Worm (Caenorhabditis elegans) whole organism, late embryonic: ENCODE data around the gene F01F1.11.
A peak's percentile ranks its signal among the peaks of the same experiment; 100 is the strongest.

ENCODE experiments used
- C38D4.7 ChIP-seq: fragments of 200-800 bp; sonication (Bioruptor generic); optimal IDR thresholded peaks from 2 replicates; lab custom pipeline; 2018; ENCODE audit warnings: mild to moderate bottlenecking, missing genetic modification characterization, moderate library complexity, missing compliant biosample characterization
- K02D7.2 ChIP-seq: sonication (generic microtip); optimal IDR thresholded peaks from 2 replicates; lab custom pipeline; 2017; ENCODE audit warnings: mild to moderate bottlenecking, missing genetic modification characterization, missing compliant biosample characterization
- K09A11.1 ChIP-seq: sonication (generic microtip); optimal IDR thresholded peaks from 2 replicates; lab custom pipeline; 2017; ENCODE audit warnings: antibody characterized with exemption, mild to moderate bottlenecking, missing genetic modification characterization, missing compliant biosample characterization; ENCODE audit not compliant: insufficient read depth
- Y22D7AL.16 ChIP-seq: sonication (generic microtip); optimal IDR thresholded peaks from 2 replicates; lab custom pipeline; 2016; ENCODE audit warnings: missing genetic modification characterization, missing compliant biosample characterization
- ama-1 ChIP-seq: fragments of 150-350 bp; optimal IDR thresholded peaks from 2 replicates; lab custom pipeline; 2014
- ceh-14 ChIP-seq: sonication (generic microtip); optimal IDR thresholded peaks from 2 replicates; lab custom pipeline; 2016; ENCODE audit warnings: missing genotype, missing genetic modification characterization, missing compliant biosample characterization
- ceh-18 ChIP-seq: sonication (generic microtip); optimal IDR thresholded peaks from 2 replicates; lab custom pipeline; 2016; ENCODE audit warnings: missing genetic modification characterization, missing compliant biosample characterization
- ceh-24 ChIP-seq: sonication (generic microtip); optimal IDR thresholded peaks from 2 replicates; lab custom pipeline; 2016; ENCODE audit warnings: mild to moderate bottlenecking, missing genetic modification characterization, missing compliant biosample characterization
- ceh-31 ChIP-seq: sonication (generic microtip); optimal IDR thresholded peaks from 2 replicates; lab custom pipeline; 2016; ENCODE audit warnings: missing genetic modification characterization, missing compliant biosample characterization
- ceh-45 ChIP-seq: fragments of 200-800 bp; sonication (Bioruptor generic); IDR thresholded peaks from 2 replicates; pipeline ENCODE4 v1.3.6; 2022; ENCODE audit warnings: missing genetic modification reagents, missing genetic modification characterization, missing compliant biosample characterization
- ceh-48 ChIP-seq: sonication (generic microtip); optimal IDR thresholded peaks from 2 replicates; lab custom pipeline; 2016; ENCODE audit warnings: missing genetic modification characterization, inconsistent platforms, missing compliant biosample characterization
- che-1 ChIP-seq: sonication (generic microtip); optimal IDR thresholded peaks from 2 replicates; lab custom pipeline; 2016; ENCODE audit warnings: mild to moderate bottlenecking, missing genetic modification characterization, missing compliant biosample characterization
- dve-1 ChIP-seq: sonication (generic microtip); optimal IDR thresholded peaks from 2 replicates; lab custom pipeline; 2017; ENCODE audit warnings: antibody characterized with exemption, mild to moderate bottlenecking, missing genetic modification characterization, missing compliant biosample characterization
- elt-2 ChIP-seq: sonication (generic microtip); optimal IDR thresholded peaks from 2 replicates; lab custom pipeline; 2016; ENCODE audit warnings: missing genetic modification reagents, missing genetic modification characterization, missing compliant biosample characterization
- ets-4 ChIP-seq: sonication (generic microtip); optimal IDR thresholded peaks from 2 replicates; lab custom pipeline; 2016; ENCODE audit warnings: missing genetic modification characterization, missing compliant biosample characterization
- fax-1 ChIP-seq: sonication (generic microtip); optimal IDR thresholded peaks from 2 replicates; lab custom pipeline; 2016; ENCODE audit warnings: missing genotype, missing genetic modification characterization, missing compliant biosample characterization
- fkh-10 ChIP-seq: fragments of 150-350 bp; optimal IDR thresholded peaks from 2 replicates; lab custom pipeline; 2014; ENCODE audit warnings: missing biosample characterization, missing genetic modification reagents, missing genetic modification characterization
- gmeb-2 ChIP-seq: sonication (generic microtip); optimal IDR thresholded peaks from 2 replicates; lab custom pipeline; 2016; ENCODE audit warnings: missing genetic modification characterization, inconsistent platforms, missing compliant biosample characterization
- hlh-13 ChIP-seq: fragments of 200-800 bp; sonication (Bioruptor generic); optimal IDR thresholded peaks from 2 replicates; lab custom pipeline; 2018; ENCODE audit warnings: mild to moderate bottlenecking, missing genetic modification characterization, missing compliant biosample characterization
- hlh-15 ChIP-seq: sonication (generic microtip); optimal IDR thresholded peaks from 2 replicates; lab custom pipeline; 2016; ENCODE audit warnings: missing genetic modification characterization, missing compliant biosample characterization
- hlh-30 ChIP-seq: sonication (generic microtip); optimal IDR thresholded peaks from 2 replicates; lab custom pipeline; 2017; ENCODE audit warnings: antibody characterized with exemption, missing genetic modification characterization, missing compliant biosample characterization; ENCODE audit not compliant: insufficient read depth
- lin-11 ChIP-seq: fragments of 200-800 bp; sonication (Bioruptor generic); optimal IDR thresholded peaks from 2 replicates; lab custom pipeline; 2018; ENCODE audit warnings: mild to moderate bottlenecking, missing genetic modification characterization, missing compliant biosample characterization
- mec-3 ChIP-seq: sonication (generic microtip); optimal IDR thresholded peaks from 2 replicates; lab custom pipeline; 2016; ENCODE audit warnings: borderline replicate concordance, missing genetic modification characterization, missing compliant biosample characterization
- nfya-1 ChIP-seq: sonication (generic microtip); optimal IDR thresholded peaks from 2 replicates; lab custom pipeline; 2017; ENCODE audit warnings: missing genetic modification characterization, mild to moderate bottlenecking, missing compliant biosample characterization, antibody characterized with exemption, moderate library complexity
- pat-9 ChIP-seq: fragments of 200-800 bp; sonication (Bioruptor generic); optimal IDR thresholded peaks from 2 replicates; lab custom pipeline; 2018; ENCODE audit warnings: mild to moderate bottlenecking, missing genetic modification characterization, moderate library complexity, missing compliant biosample characterization
- pha-2 ChIP-seq: sonication (generic microtip); optimal IDR thresholded peaks from 2 replicates; lab custom pipeline; 2017; ENCODE audit warnings: mild to moderate bottlenecking, missing genetic modification characterization, missing compliant biosample characterization
- pha-4 ChIP-seq: fragments of 150-350 bp; optimal IDR thresholded peaks from 2 replicates; lab custom pipeline; 2018; ENCODE audit warnings: missing biosample characterization, missing genetic modification reagents, missing genetic modification characterization
- pros-1 ChIP-seq: fragments of 150-350 bp; optimal IDR thresholded peaks from 2 replicates; lab custom pipeline; 2014; ENCODE audit warnings: missing biosample characterization, missing genetic modification reagents, missing genetic modification characterization
- tbx-7 ChIP-seq: sonication (generic microtip); optimal IDR thresholded peaks from 2 replicates; lab custom pipeline; 2016; ENCODE audit warnings: missing genotype, missing genetic modification characterization, missing compliant biosample characterization
- ttx-3 ChIP-seq: sonication (generic microtip); optimal IDR thresholded peaks from 2 replicates; lab custom pipeline; 2016; ENCODE audit warnings: missing genetic modification reagents, missing genetic modification characterization, missing compliant biosample characterization
- unc-42 ChIP-seq: sonication (generic microtip); optimal IDR thresholded peaks from 2 replicates; lab custom pipeline; 2016; ENCODE audit warnings: missing genotype, missing genetic modification characterization, missing compliant biosample characterization
- unc-86 ChIP-seq: sonication (generic microtip); optimal IDR thresholded peaks from 2 replicates; lab custom pipeline; 2016; ENCODE audit warnings: missing genetic modification characterization, missing compliant biosample characterization
- zip-5 ChIP-seq: sonication (generic microtip); optimal IDR thresholded peaks from 2 replicates; lab custom pipeline; 2016; ENCODE audit warnings: missing genetic modification characterization, missing compliant biosample characterization
- ztf-16 ChIP-seq: sonication (generic microtip); optimal IDR thresholded peaks from 2 replicates; lab custom pipeline; 2017; ENCODE audit warnings: missing genetic modification characterization, missing compliant biosample characterization

The F01F1.11 gene

DNA sequence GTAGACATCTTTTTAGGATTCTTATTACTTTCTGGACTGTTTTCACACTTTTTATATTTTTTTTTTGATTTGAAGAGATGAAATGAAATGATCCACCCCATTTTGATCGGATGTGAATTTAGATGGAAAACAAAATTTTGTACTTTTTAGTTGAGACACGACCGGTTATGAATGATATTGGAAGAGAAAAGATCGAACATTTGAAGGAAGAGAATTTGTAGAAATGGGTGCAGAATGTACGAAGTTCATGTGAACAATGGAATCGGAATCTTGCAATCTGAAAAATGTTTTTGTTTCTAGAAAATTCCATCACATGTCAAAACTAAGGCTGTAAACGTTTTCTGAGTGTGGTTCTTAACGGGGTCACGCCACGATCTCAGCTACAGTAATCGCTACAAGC, 11.1 kb upstream of the F01F1.11 start, which contains the start of gene F01F1.14:
Gene F01F1.14, minus strand, starts transcription at position 101 of the 400 bp plus-strand sequence.
- TF ChIP-seq ceh-14 (tag; lab: Kevin White, UChicago), result no peak
- no peak for TF ChIP-seq K02D7.2 (tag; lab: Kevin White, UChicago)

DNA sequence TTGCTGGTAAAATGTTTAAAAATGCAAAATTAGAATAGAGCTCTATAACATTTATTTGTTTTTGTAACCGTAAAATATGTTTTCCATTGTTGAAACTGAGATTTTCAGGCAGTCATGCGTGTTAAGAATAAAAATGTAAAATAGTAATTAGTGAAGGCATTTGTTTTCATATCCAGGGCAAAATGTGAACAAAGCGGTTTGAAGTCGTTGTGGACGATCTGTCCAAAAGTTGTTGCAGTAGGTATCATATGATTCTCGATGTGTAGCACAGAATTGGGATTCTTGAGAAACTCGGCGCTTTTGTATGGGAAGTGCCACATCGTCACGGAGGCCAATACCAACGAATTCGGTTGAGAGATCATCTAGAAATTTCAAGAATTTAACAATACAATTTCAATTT, 10.6 kb upstream of the F01F1.11 start:
- TF ChIP-seq unc-42 (tag; lab: Kevin White, UChicago), result no peak
- no peak for TF ChIP-seq nfya-1 (tag; lab: Kevin White, UChicago)
- TF ChIP-seq pha-2, result no peak
- no peak for TF ChIP-seq unc-86 (tag; lab: Kevin White, UChicago)
- TF ChIP-seq mec-3, result no peak
- no peak for TF ChIP-seq hlh-15 (tag; lab: Kevin White, UChicago)
- TF ChIP-seq ama-1 (lab: Kevin White, UChicago), result peak; percentile 0
- TF ChIP-seq zip-5 (tag; lab: Kevin White, UChicago), result no peak
- TF ChIP-seq, all 69 proteins: peak for 1

DNA sequence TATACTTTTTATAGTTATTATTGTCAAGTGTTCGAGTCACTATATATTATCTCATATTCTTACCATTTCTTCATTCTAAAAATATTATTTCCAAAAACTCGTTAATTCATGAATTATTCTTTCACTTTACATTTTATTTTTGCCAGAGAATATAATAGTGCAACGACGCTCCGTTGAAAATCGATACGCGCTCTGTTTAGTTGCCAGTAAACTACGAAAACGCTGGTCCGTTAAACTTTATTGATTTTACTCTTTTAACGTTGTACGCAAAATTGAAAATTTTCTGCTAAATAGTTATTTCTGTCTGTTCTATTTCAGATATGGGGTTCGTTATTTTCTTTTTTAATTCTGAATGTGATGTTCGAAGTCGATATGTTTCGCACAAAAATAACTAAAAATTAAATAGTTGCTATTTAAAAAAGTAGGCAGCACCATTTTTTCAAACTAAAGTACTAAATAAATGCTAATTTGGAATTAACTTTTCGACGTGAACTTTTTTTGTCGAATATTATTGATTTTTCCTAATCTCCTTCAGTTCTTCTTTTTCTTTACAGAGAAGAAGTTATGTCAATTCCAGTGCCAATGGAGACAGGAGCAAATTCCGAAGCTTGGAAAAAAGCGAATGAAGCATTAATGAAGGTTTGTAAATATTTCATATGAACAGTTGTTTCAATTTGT, 7.8 kb upstream of the F01F1.11 start, which contains the start of gene hpo-10:
Gene hpo-10, plus strand, starts transcription at position 199 of the 678 bp plus-strand sequence.
- no peak for TF ChIP-seq ceh-24 (tag; lab: Kevin White, UChicago)
- peak; percentile 13 for TF ChIP-seq ceh-31
- peak; percentile 93 for TF ChIP-seq ceh-48 (tag; lab: Kevin White, UChicago)
- peak; percentile 18 for TF ChIP-seq nfya-1 (tag; lab: Kevin White, UChicago)

DNA sequence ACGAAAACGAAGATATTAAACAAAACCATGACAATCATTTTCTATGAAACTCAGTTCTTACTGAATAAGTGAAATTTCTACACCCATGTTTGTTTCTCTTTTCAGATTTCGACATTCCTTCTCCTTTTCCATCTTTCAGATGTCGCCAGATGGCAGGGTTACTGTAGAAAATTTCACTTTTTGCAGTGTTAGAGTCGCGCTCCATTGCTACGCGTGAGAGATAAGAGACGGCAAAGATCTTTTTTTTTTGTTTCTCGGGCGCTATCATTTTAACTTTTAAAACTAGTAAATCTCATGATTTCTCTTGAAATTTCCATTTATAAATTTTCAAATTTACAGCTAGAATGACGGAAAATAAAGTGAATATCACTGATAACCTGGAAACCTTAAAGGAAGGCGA, 6.5 kb upstream of the F01F1.11 start, which contains the start of the genes mig-21 and F01F1.2:
Gene mig-21, minus strand, starts transcription at position 166 of the 400 bp plus-strand sequence.
Gene F01F1.2, plus strand, starts transcription at position 340 of the 400 bp plus-strand sequence.
- TF ChIP-seq mec-3 (no peak), tbx-7 (tag; lab: Kevin White, UChicago) (no peak), nfya-1 (tag; lab: Kevin White, UChicago) (no peak), K09A11.1 (tag; lab: Kevin White, UChicago) (no peak), hlh-13 (GFP tag; lab: Kevin White, UChicago) (no peak), lin-11 (tag; lab: Kevin White, UChicago) (no peak), pros-1 (tag; lab: Kevin White, UChicago) (no peak), ceh-31 (no peak), pha-4 (tag; lab: Kevin White, UChicago) (no peak), fax-1 (tag; lab: Kevin White, UChicago) (no peak), ceh-45 (no peak), ceh-18 (tag; lab: Kevin White, UChicago) (no peak), ttx-3 (no peak)

DNA sequence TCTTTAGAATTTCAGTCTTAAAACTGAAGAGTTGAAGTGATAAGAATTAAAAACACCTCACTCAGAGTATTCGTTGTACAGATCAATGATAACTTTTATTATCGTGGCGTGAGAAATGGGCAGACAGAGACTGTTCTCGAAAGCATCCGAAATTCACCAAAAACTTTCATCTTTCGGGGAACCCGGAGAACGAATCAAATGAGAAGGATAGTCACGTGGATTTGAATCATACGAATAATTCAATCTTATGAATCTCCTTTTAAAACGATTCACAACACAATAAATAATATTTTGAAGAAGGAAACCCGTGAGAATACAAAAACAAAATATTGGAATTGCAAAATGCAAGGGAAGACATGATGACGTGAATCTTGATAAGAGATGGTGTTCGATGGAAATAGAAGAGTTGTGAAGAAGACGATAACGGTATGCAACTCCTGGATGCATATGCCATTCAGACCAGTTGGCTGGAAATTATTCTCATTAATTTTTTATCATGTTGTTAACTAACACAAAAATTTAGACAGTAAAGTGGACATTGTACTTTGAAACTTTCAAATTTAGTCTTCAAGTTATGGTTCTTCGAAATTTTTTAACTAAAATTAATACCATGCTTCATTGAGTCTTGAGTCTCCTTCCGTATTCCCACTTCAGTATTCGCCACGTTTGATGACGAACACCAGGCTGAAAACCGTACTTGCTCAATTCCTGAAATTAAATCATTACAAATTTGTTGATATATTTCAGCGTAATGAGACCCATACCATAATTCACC, 5.4 kb upstream of the F01F1.11 start:
- TF ChIP-seq elt-2 (tag; lab: Kevin White, UChicago), result peak; percentile 13
- no peak for TF ChIP-seq Y22D7AL.16

DNA sequence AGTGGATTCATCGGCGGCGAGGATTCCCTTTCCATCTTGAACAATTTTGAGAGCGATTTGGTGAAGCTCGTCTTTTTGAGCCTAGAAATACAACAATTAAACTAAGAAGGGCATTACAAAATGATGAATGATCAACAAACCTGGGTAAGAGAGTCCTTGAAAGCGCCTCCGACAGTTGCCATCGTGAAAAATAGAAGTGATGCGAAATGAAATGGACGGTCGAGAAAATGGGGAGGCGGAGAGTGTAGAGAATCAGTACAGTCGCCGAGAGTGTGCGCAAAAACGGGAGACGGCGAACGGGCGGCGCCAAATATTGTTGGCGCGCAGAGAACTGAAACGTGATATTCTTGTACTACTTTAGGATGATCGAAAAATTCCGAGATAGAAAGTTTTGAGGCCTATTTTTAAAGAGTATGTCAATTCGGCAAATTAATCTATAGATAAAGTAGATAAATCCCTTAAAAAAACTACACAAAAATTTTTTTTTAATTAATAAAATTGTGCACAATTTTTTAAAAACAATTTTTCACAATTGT, 4.5 kb upstream of the F01F1.11 start, which contains the start of gene aldo-2:
Gene aldo-2, minus strand, starts transcription at position 486 of the 536 bp plus-strand sequence.
- TF ChIP-seq fkh-10 (GFP tag; lab: Kevin White, UChicago) (no peak), ztf-16 (tag; lab: Kevin White, UChicago) (no peak), hlh-13 (GFP tag; lab: Kevin White, UChicago) (no peak), ama-1 (lab: Kevin White, UChicago) (no peak), K02D7.2 (tag; lab: Kevin White, UChicago) (no peak), pros-1 (tag; lab: Kevin White, UChicago) (no peak), ttx-3 (no peak), ets-4 (tag; lab: Kevin White, UChicago) (no peak), nfya-1 (tag; lab: Kevin White, UChicago) (no peak), gmeb-2 (tag; lab: Kevin White, UChicago) (no peak), ceh-48 (tag; lab: Kevin White, UChicago) (no peak), che-1 (no peak), hlh-30 (no peak), pat-9 (tag; lab: Kevin White, UChicago) (no peak), C38D4.7 (no peak), ceh-24 (tag; lab: Kevin White, UChicago) (no peak), ceh-14 (tag; lab: Kevin White, UChicago) (no peak), dve-1 (no peak)
- TF ChIP-seq, all 69 proteins: peak for 0
